Fruit fly (Drosophila melanogaster): ENCODE results near the gene Hs3st-B.

Hs3st-B gene

DNA sequence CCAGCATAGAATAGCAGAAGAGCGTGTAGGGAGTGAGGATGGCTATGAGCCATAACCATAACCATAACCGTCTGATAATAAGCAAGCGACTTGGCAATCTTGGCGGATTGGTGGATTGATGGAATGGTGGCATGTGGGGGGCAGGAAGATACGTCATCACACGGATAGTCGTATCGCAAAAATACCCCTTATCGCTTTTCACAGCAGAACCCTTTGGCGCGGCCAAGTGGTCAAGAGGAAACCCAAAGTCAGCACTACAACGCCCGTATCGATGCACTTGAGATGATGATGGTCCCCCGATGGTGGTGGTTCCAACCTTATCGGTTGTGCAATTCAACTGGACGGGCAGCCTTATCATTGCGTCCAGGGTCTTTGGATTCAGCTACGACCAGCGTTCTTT, 37.0 kb downstream of the Hs3st-B start (continued):
- TF ChIP-seq wor (GFP tag; IDR thresholded peaks at IDR 0.05) (no peak), Aef1 (GFP tag; IDR thresholded peaks at IDR 0.05) (no peak), sug (tag; optimal IDR thresholded peaks at IDR 0.05) (peak; percentile 93), CG8359 (GFP tag; optimal IDR thresholded peaks at IDR 0.05; ENCODE audit: borderline replicate concordance) (no peak), BtbVII (GFP tag; optimal IDR thresholded peaks at IDR 0.05) (peak; percentile 26), CG17802 (tag; optimal IDR thresholded peaks at IDR 0.05) (no peak), CG30403 (GFP tag; optimal IDR thresholded peaks at IDR 0.05) (no peak), danr (GFP tag; IDR thresholded peaks at IDR 0.05) (no peak), CG30020 (tag; optimal IDR thresholded peaks at IDR 0.05) (no peak), Oli (tag; optimal IDR thresholded peaks at IDR 0.05) (no peak), CG18599 (GFP tag; optimal IDR thresholded peaks at IDR 0.05) (peak; percentile 3), Dad (GFP tag; optimal IDR thresholded peaks at IDR 0.05) (no peak), ash1 (GFP tag; optimal IDR thresholded peaks at IDR 0.05) (no peak), CG9609 (GFP tag; optimal IDR thresholded peaks at IDR 0.05) (no peak), sna (GFP tag; IDR thresholded peaks at IDR 0.05; ENCODE audit: partially characterized antibody) (no peak), Xrp1 (GFP tag; IDR thresholded peaks at IDR 0.05) (no peak), H15 (GFP tag; IDR thresholded peaks at IDR 0.05) (no peak), Hand (GFP tag; optimal IDR thresholded peaks at IDR 0.05) (no peak), sd (tag; optimal IDR thresholded peaks at IDR 0.05) (peak; percentile 20), Dip3 (GFP tag; optimal IDR thresholded peaks at IDR 0.05) (no peak), CG2116 (GFP tag; optimal IDR thresholded peaks at IDR 0.05) (no peak), CG5953 (GFP tag; IDR thresholded peaks at IDR 0.05) (no peak), CG13894 (tag; optimal IDR thresholded peaks at IDR 0.05) (no peak), CG10274 (GFP tag; optimal IDR thresholded peaks at IDR 0.05) (no peak)

DNA sequence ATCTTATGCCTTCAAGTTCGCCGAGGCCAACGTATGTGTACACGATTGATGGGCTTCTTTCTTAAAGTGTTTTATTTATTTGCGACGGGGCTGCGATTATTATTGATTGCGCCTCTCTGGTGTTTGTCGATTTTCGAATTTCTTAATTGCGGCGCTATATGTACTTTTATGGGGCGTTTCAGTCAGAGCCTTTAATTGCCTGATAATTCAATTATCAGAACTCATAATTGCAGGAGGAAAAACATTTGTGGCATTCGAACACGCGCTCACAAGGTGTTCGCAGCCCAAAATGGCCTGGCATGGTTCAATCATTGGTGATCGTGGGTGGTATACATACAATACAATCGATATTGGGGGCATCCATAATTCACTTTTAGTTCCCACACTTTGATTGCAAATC, 37.8 kb downstream of the Hs3st-B start:
- TF ChIP-seq Sox100B (GFP tag; optimal IDR thresholded peaks at IDR 0.05) (no peak), sug (tag; optimal IDR thresholded peaks at IDR 0.05) (peak; percentile 50), lab (GFP tag; optimal IDR thresholded peaks at IDR 0.05) (peak; percentile 60), exex (tag; optimal IDR thresholded peaks at IDR 0.05) (peak; percentile 43), cwo (GFP tag; optimal IDR thresholded peaks at IDR 0.05) (no peak)

DNA sequence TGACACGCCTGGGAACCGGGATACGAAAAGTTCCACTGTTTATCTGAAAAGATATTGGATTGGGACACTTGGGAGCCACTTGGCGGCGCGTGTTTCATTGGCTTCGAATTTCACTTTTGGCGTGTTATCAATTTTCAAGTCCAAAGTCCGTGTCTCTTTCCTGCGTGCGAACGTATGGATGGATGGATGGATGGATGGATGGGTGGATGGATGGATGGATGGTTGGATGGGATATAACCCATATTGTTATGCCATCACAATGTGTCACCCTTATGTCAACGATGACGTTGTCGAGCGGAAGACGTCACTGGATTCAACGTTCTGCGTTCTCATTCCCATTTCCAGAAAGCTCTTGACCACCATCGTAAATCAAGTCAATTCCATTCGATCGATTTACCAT, 39.3 kb downstream of the Hs3st-B start:
- TF ChIP-seq caup (GFP tag; optimal IDR thresholded peaks at IDR 0.05; ENCODE audit: severe bottlenecking) (no peak), Meics (GFP tag; optimal IDR thresholded peaks at IDR 0.05) (no peak), CG8281 (tag; optimal IDR thresholded peaks at IDR 0.05) (peak; percentile 99), Opbp (GFP tag; IDR thresholded peaks at IDR 0.05; ENCODE audit: partially characterized antibody) (no peak), nom (GFP tag; optimal IDR thresholded peaks at IDR 0.05) (peak; percentile 43), Hey (tag; optimal IDR thresholded peaks at IDR 0.05) (peak; percentile 6), zfh1 (GFP tag; IDR thresholded peaks at IDR 0.05) (no peak), CG4424 (GFP tag; optimal IDR thresholded peaks at IDR 0.05) (no peak)
